Worm (Caenorhabditis elegans): ENCODE measurements around the gene K12B6.11.

ce11 chrV:6267978-6268377 is 20.7 kb upstream of the K12B6.11 start:
- TF ChIP-seq madf-5 (GFP tag; IDR thresholded peaks at IDR 0.05) = no peak
- no peak for TF ChIP-seq lir-3 (tag; optimal IDR thresholded peaks at IDR 0.05)
- TF ChIP-seq ztf-11 (tag; optimal IDR thresholded peaks at IDR 0.05) = no peak
- no peak for TF ChIP-seq mdl-1 (tag; optimal IDR thresholded peaks at IDR 0.05)
- TF ChIP-seq mxl-3 (GFP tag; optimal IDR thresholded peaks at IDR 0.05) = no peak
- no peak for TF ChIP-seq dve-1 (tag; optimal IDR thresholded peaks at IDR 0.05; ENCODE audit: insufficient read depth)
- no peak for TF ChIP-seq nhr-6 (tag; optimal IDR thresholded peaks at IDR 0.05)
- TF ChIP-seq lin-13 (GFP tag; optimal IDR thresholded peaks at IDR 0.05) = no peak
- no peak for TF ChIP-seq spr-1 (tag; optimal IDR thresholded peaks at IDR 0.05)
- TF ChIP-seq ama-1 (optimal IDR thresholded peaks at IDR 0.05) = no peak
- TF ChIP-seq sdz-12 (GFP tag; optimal IDR thresholded peaks at IDR 0.05) = no peak
- no peak for TF ChIP-seq aha-1 (tag)

Data from whole organism, L4 larva.